Worm (Caenorhabditis elegans): ENCODE results near the gene D2024.18.

Gene D2024.18

ce11 chrIV:7250158-7250557 lies at the start of gene D2024.18:
Gene D2024.18, plus strand, starts transcription at chrIV:7250458.
- TF ChIP-seq unc-55 (GFP tag; optimal IDR thresholded peaks at IDR 0.05) (no peak), K09A11.1 (tag; optimal IDR thresholded peaks at IDR 0.05; ENCODE audit: insufficient read depth) (no peak), pha-4 (tag; optimal IDR thresholded peaks at IDR 0.05) (no peak), tbx-2 (tag; optimal IDR thresholded peaks at IDR 0.05) (no peak), sdc-2 (tag; optimal IDR thresholded peaks at IDR 0.05) (no peak), sox-2 (GFP tag; IDR thresholded peaks at IDR 0.05) (no peak), che-1 (tag; optimal IDR thresholded peaks at IDR 0.05) (no peak), syd-9 (tag; optimal IDR thresholded peaks at IDR 0.05) (no peak), hlh-30 (tag; optimal IDR thresholded peaks at IDR 0.05; ENCODE audit: insufficient read depth) (no peak), nhr-11 (tag; optimal IDR thresholded peaks at IDR 0.05) (no peak), ztf-16 (tag; optimal IDR thresholded peaks at IDR 0.05) (no peak), ceh-9 (tag; optimal IDR thresholded peaks at IDR 0.05) (no peak), nhr-232 (tag; optimal IDR thresholded peaks at IDR 0.05) (no peak), ceh-45 (GFP tag; IDR thresholded peaks at IDR 0.05) (no peak), odd-2 (tag; optimal IDR thresholded peaks at IDR 0.05) (no peak), elt-4 (tag; optimal IDR thresholded peaks at IDR 0.05) (no peak), sox-4 (tag; optimal IDR thresholded peaks at IDR 0.05) (no peak), ceh-22 (tag; optimal IDR thresholded peaks at IDR 0.05) (no peak)

- no peak for TF ChIP-seq ztf-16 (tag; optimal IDR thresholded peaks at IDR 0.05)
- TF ChIP-seq ttx-3 (tag; optimal IDR thresholded peaks at IDR 0.05) = no peak
- no peak for TF ChIP-seq madf-2 (tag; optimal IDR thresholded peaks at IDR 0.05)
- no peak for TF ChIP-seq nhr-11 (tag; optimal IDR thresholded peaks at IDR 0.05)
- TF ChIP-seq ceh-2 (tag; optimal IDR thresholded peaks at IDR 0.05) = no peak
- no peak for TF ChIP-seq eyg-1 (tag; optimal IDR thresholded peaks at IDR 0.05)
- TF ChIP-seq gmeb-2 (tag; optimal IDR thresholded peaks at IDR 0.05) = no peak
- TF ChIP-seq ceh-6 (GFP tag; optimal IDR thresholded peaks at IDR 0.05) = no peak
- no peak for TF ChIP-seq hlh-15 (tag; optimal IDR thresholded peaks at IDR 0.05)
Measured at ce11 chrIV:7203696-7204095, 46.6 kb upstream of the D2024.18 start, which contains the start of gene R13A1.3. Gene R13A1.3, plus strand, starts transcription at chrIV:7203996.

- TF ChIP-seq ceh-34 (tag; optimal IDR thresholded peaks at IDR 0.05) (no peak), pqm-1 (tag; optimal IDR thresholded peaks at IDR 0.05) (no peak), pros-1 (tag; optimal IDR thresholded peaks at IDR 0.05) (no peak), sox-2 (GFP tag; IDR thresholded peaks at IDR 0.05) (no peak), syd-9 (tag; optimal IDR thresholded peaks at IDR 0.05) (no peak), tbx-2 (tag; optimal IDR thresholded peaks at IDR 0.05) (no peak), C08G9.2 (tag; optimal IDR thresholded peaks at IDR 0.05) (no peak), hlh-8 (tag; optimal IDR thresholded peaks at IDR 0.05) (no peak), nfya-1 (tag; optimal IDR thresholded peaks at IDR 0.05) (no peak), odd-2 (tag; optimal IDR thresholded peaks at IDR 0.05) (no peak), nhr-11 (tag; optimal IDR thresholded peaks at IDR 0.05) (no peak), hlh-15 (tag; optimal IDR thresholded peaks at IDR 0.05) (no peak), fkh-6 (tag; optimal IDR thresholded peaks at IDR 0.05) (no peak)
Measured at ce11 chrIV:7205969-7206368, 44.3 kb upstream of the D2024.18 start, which contains the start of gene kcc-1. Gene kcc-1, plus strand, starts transcription at chrIV:7206269.

ce11 chrIV:7208961-7209360 lies 41.3 kb upstream of the D2024.18 start:
- TF ChIP-seq ceh-19 (GFP tag; optimal IDR thresholded peaks at IDR 0.05) (no peak), lim-6 (tag; optimal IDR thresholded peaks at IDR 0.05) (no peak), dmd-4 (tag; optimal IDR thresholded peaks at IDR 0.05; ENCODE audit: borderline replicate concordance) (no peak), F13H6.1 (tag; optimal IDR thresholded peaks at IDR 0.05) (no peak), unc-3 (GFP tag; conservative IDR thresholded peaks at IDR 0.05) (no peak), unc-3 (tag; optimal IDR thresholded peaks at IDR 0.05) (no peak), fkh-10 (GFP tag; optimal IDR thresholded peaks at IDR 0.05) (no peak), C38D4.7 (GFP tag; optimal IDR thresholded peaks at IDR 0.05) (no peak), fax-1 (tag; optimal IDR thresholded peaks at IDR 0.05) (no peak), nfya-1 (tag; optimal IDR thresholded peaks at IDR 0.05) (no peak), gmeb-2 (tag; optimal IDR thresholded peaks at IDR 0.05) (no peak), ceh-30 (tag; optimal IDR thresholded peaks at IDR 0.05) (no peak), tbx-2 (tag; optimal IDR thresholded peaks at IDR 0.05) (no peak), T23F11.4 (GFP tag; optimal IDR thresholded peaks at IDR 0.05) (no peak), npax-4 (tag; optimal IDR thresholded peaks at IDR 0.05) (no peak), syd-9 (tag; optimal IDR thresholded peaks at IDR 0.05) (no peak)

Measured in whole organism, late embryonic.